Worm (Caenorhabditis elegans): ENCODE data around the gene K01D12.9.
A peak's percentile ranks its signal among the peaks of the same experiment; 100 is the strongest.

The K01D12.9 gene

ce11 chrV:12433717-12434116 is 29.3 kb upstream of the K01D12.9 start, which contains the start of gene srh-25:
srh-25 (minus strand) TSS chrV:12433817.
- TF ChIP-seq hlh-4 (tag; optimal IDR thresholded peaks at IDR 0.05) = peak; percentile 60
- TF ChIP-seq unc-30 (tag; optimal IDR thresholded peaks at IDR 0.05) = no peak

DNA sequence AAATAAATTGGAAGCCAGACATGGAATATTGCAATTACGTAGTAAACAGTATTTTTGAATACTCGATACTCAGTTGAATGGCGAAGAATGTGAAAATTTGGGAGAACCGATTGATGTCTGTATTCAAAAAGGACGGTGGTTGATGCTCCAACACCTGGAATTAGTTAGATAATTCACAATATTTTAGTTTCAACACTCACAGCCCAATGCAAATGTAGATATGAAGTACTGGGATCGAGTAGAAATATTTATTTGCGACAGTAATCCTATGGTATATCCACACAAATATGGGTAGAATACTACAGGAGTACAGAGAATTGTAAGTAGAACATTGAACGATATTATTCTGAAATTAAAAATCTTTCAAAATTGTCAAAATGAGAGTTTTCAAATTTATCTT is 28.7 kb upstream of the K01D12.9 start:
- TF ChIP-seq nhr-20 (tag; optimal IDR thresholded peaks at IDR 0.05) = no peak
- TF ChIP-seq hpl-2 (GFP tag; optimal IDR thresholded peaks at IDR 0.05) = no peak
- TF ChIP-seq efl-3 (GFP tag; optimal IDR thresholded peaks at IDR 0.05) = no peak
- no peak for TF ChIP-seq swsn-7 (tag; optimal IDR thresholded peaks at IDR 0.05)
- no peak for TF ChIP-seq aly-2 (tag; optimal IDR thresholded peaks at IDR 0.05)
- no peak for TF ChIP-seq ztf-4 (tag; optimal IDR thresholded peaks at IDR 0.05)
- TF ChIP-seq vab-15 (tag; optimal IDR thresholded peaks at IDR 0.05) = no peak
- TF ChIP-seq sup-37 (GFP tag; optimal IDR thresholded peaks at IDR 0.05) = no peak
- TF ChIP-seq fkh-4 (tag; optimal IDR thresholded peaks at IDR 0.05; ENCODE audit: borderline replicate concordance) = no peak
- no peak for TF ChIP-seq blmp-1 (tag; optimal IDR thresholded peaks at IDR 0.05)
- TF ChIP-seq Y116A8C.19 (tag; optimal IDR thresholded peaks at IDR 0.05; ENCODE audit: borderline replicate concordance) = no peak
- TF ChIP-seq lsy-2 (tag; optimal IDR thresholded peaks at IDR 0.05) = no peak
- no peak for TF ChIP-seq fkh-10 (GFP tag; optimal IDR thresholded peaks at IDR 0.05)
- no peak for TF ChIP-seq pag-3 (tag; optimal IDR thresholded peaks at IDR 0.05; ENCODE audit: borderline replicate concordance, insufficient read depth)
- TF ChIP-seq fkh-8 (tag; optimal IDR thresholded peaks at IDR 0.05) = no peak
- TF ChIP-seq nhr-12 (tag; optimal IDR thresholded peaks at IDR 0.05) = no peak
- TF ChIP-seq F16B12.6 (tag; optimal IDR thresholded peaks at IDR 0.05) = no peak
- no peak for TF ChIP-seq C34B4.2 (tag; optimal IDR thresholded peaks at IDR 0.05)

ce11 chrV:12432111-12432510 is 27.7 kb upstream of the K01D12.9 start, which contains the start of gene C54D10.13:
C54D10.13 (minus strand) TSS chrV:12432289.
- TF ChIP-seq mef-2 (tag; optimal IDR thresholded peaks at IDR 0.05) (no peak), aly-2 (tag; optimal IDR thresholded peaks at IDR 0.05) (no peak)

ce11 chrV:12429039-12429438 is 24.6 kb upstream of the K01D12.9 start, which contains the start of gene C54D10.5:
C54D10.5 (plus strand) TSS chrV:12429339.
- TF ChIP-seq dpl-1 (GFP tag; optimal IDR thresholded peaks at IDR 0.05) (no peak), elt-2 (tag; optimal IDR thresholded peaks at IDR 0.05) (no peak), fkh-10 (GFP tag; optimal IDR thresholded peaks at IDR 0.05) (no peak), hlh-17 (GFP tag; optimal IDR thresholded peaks at IDR 0.05; ENCODE audit: borderline replicate concordance) (no peak), lin-39 (tag; optimal IDR thresholded peaks at IDR 0.05) (no peak), mef-2 (tag; optimal IDR thresholded peaks at IDR 0.05) (no peak), ceh-82 (tag; optimal IDR thresholded peaks at IDR 0.05) (no peak), ceh-63 (GFP tag; optimal IDR thresholded peaks at IDR 0.05) (no peak), tlp-1 (tag; optimal IDR thresholded peaks at IDR 0.05) (no peak), nhr-20 (tag; optimal IDR thresholded peaks at IDR 0.05) (no peak), grh-1 (GFP tag; IDR thresholded peaks at IDR 0.05) (no peak), swsn-7 (tag; optimal IDR thresholded peaks at IDR 0.05) (no peak), nhr-77 (tag; optimal IDR thresholded peaks at IDR 0.05) (no peak), efl-1 (optimal IDR thresholded peaks at IDR 0.05) (no peak), efl-1 (GFP tag; optimal IDR thresholded peaks at IDR 0.05 in 1 of 2) (no peak)

DNA sequence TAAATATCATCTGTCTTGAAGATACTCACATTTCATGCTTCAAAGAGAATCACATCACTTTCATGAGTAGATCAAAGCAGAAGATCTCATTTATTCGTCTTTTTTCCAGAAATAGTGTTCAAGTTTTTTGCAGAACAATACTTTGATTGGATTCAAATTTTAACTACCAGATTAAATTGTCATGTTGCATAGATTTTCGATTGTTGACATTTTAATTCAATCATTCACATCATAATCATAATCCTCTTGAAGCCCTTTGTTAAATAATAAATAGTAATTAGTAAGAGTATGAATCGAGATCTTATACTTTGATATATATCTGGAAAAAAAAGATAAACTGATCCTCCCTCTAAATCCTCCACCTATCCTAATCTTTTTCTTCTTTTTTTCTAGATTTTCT is 23.4 kb upstream of the K01D12.9 start:
- TF ChIP-seq dsc-1 (tag; optimal IDR thresholded peaks at IDR 0.05) = peak; percentile 51
- no peak for TF ChIP-seq unc-98 (GFP tag; IDR thresholded peaks at IDR 0.05)
- TF ChIP-seq unc-130 (tag; optimal IDR thresholded peaks at IDR 0.05) = no peak
- TF ChIP-seq pax-3 (tag; optimal IDR thresholded peaks at IDR 0.05) = peak; percentile 70
- no peak for TF ChIP-seq jun-1 (tag; optimal IDR thresholded peaks at IDR 0.05)
- no peak for TF ChIP-seq ceh-82 (tag; optimal IDR thresholded peaks at IDR 0.05)
- no peak for TF ChIP-seq zip-4 (GFP tag; optimal IDR thresholded peaks at IDR 0.05)
- TF ChIP-seq Y116A8C.19 (tag; optimal IDR thresholded peaks at IDR 0.05; ENCODE audit: borderline replicate concordance) = no peak
- no peak for TF ChIP-seq tbx-2 (tag; optimal IDR thresholded peaks at IDR 0.05)
- no peak for TF ChIP-seq ces-1 (GFP tag; optimal IDR thresholded peaks at IDR 0.05)
- TF ChIP-seq dpl-1 (GFP tag; optimal IDR thresholded peaks at IDR 0.05) = no peak
